Worm (Caenorhabditis elegans): Measurements from ENCODE around the gene rom-2.

Gene rom-2

ce11 chrIII:9564410-9564809 is 31.1 kb downstream of the rom-2 start, which contains the start of gene C48B4.10:
TSS of gene C48B4.10 (minus strand) at chrIII:9564510.
- TF ChIP-seq rec-8 (tag; optimal IDR thresholded peaks at IDR 0.05) (no peak), madf-6 (GFP tag; IDR thresholded peaks at IDR 0.05) (0 out of 2 replicates have a peak, but pooled peaks have one; percentile 12)

ce11 chrIII:9563235-9563634 is 32.2 kb downstream of the rom-2 start, which contains the start of gene C48B4.9:
TSS of gene C48B4.9 (minus strand) at chrIII:9563335.
- TF ChIP-seq nhr-120 (GFP tag; IDR thresholded peaks at IDR 0.05) = no peak
- TF ChIP-seq aptf-3 (GFP tag; IDR thresholded peaks at IDR 0.05) = no peak
- TF ChIP-seq repo-1 (tag; optimal IDR thresholded peaks at IDR 0.05) = no peak

ce11 chrIII:9561158-9561557 is 34.3 kb downstream of the rom-2 start, which contains the start of gene C48B4.8:
TSS of gene C48B4.8 (minus strand) at chrIII:9561258.
- TF ChIP-seq F57A8.1 (GFP tag; optimal IDR thresholded peaks at IDR 0.05) = no peak
- no peak for TF ChIP-seq B0019.2 (GFP tag; conservative IDR thresholded peaks at IDR 0.05)
- no peak for TF ChIP-seq tbx-9 (tag; optimal IDR thresholded peaks at IDR 0.05; ENCODE audit: borderline replicate concordance)
- no peak for TF ChIP-seq ztf-25 (GFP tag; IDR thresholded peaks at IDR 0.05)
- no peak for TF ChIP-seq hmg-1.2 (GFP tag; IDR thresholded peaks at IDR 0.05)
- TF ChIP-seq dpff-1 (tag; optimal IDR thresholded peaks at IDR 0.05) = no peak
- no peak for TF ChIP-seq nhr-179 (tag; optimal IDR thresholded peaks at IDR 0.05)
- TF ChIP-seq T07F8.4 (tag; optimal IDR thresholded peaks at IDR 0.05) = no peak
- TF ChIP-seq pha-4 (tag; optimal IDR thresholded peaks at IDR 0.05) = no peak
- no peak for TF ChIP-seq D2030.7 (GFP tag; IDR thresholded peaks at IDR 0.05)
- TF ChIP-seq ztf-26 (tag; optimal IDR thresholded peaks at IDR 0.05) = no peak

- TF ChIP-seq snpc-1.3 (tag; optimal IDR thresholded peaks at IDR 0.05; ENCODE audit: insufficient read depth) = peak; percentile 14
- TF ChIP-seq ets-4 (GFP tag; optimal IDR thresholded peaks at IDR 0.05) = no peak
- no peak for TF ChIP-seq let-607 (tag; optimal IDR thresholded peaks at IDR 0.05)
- peak; percentile 37 for TF ChIP-seq snpc-3.4 (tag; optimal IDR thresholded peaks at IDR 0.05)
- TF ChIP-seq hsf-1 (GFP tag; IDR thresholded peaks at IDR 0.05) = no peak
- TF ChIP-seq hrde-1 (tag; optimal IDR thresholded peaks at IDR 0.05; ENCODE audit: borderline replicate concordance) = no peak
- peak; percentile 90 for TF ChIP-seq madf-6 (GFP tag; IDR thresholded peaks at IDR 0.05)
- TF ChIP-seq bed-2 (GFP tag; IDR thresholded peaks at IDR 0.05) = no peak
- peak; percentile 44 for TF ChIP-seq F49E8.2 (tag; optimal IDR thresholded peaks at IDR 0.05; ENCODE audit: insufficient read depth)
- peak; percentile 31 for TF ChIP-seq efl-1 (GFP tag; optimal IDR thresholded peaks at IDR 0.05)
- peak; percentile 87 for TF ChIP-seq lsl-1 (GFP tag; optimal IDR thresholded peaks at IDR 0.05)
- peak; percentile 78 for TF ChIP-seq madf-8 (GFP tag; conservative IDR thresholded peaks at IDR 0.05)
- no peak for TF ChIP-seq atf-7 (tag; optimal IDR thresholded peaks at IDR 0.05)
- TF ChIP-seq him-1 (tag; optimal IDR thresholded peaks at IDR 0.05) = peak; percentile 64
- TF ChIP-seq F33H1.4 (GFP tag; IDR thresholded peaks at IDR 0.05) = peak; percentile 90
- no peak for TF ChIP-seq F57A8.1 (GFP tag; optimal IDR thresholded peaks at IDR 0.05)
- no peak for TF ChIP-seq repo-1 (tag; optimal IDR thresholded peaks at IDR 0.05)
- no peak for TF ChIP-seq T26A5.8 (tag; optimal IDR thresholded peaks at IDR 0.05)
- TF ChIP-seq nhr-179 (tag; optimal IDR thresholded peaks at IDR 0.05) = no peak
- TF ChIP-seq madf-3 (GFP tag; IDR thresholded peaks at IDR 0.05) = no peak
- no peak for TF ChIP-seq let-526 (GFP tag; IDR thresholded peaks at IDR 0.05)
- TF ChIP-seq xnd-1 (tag; optimal IDR thresholded peaks at IDR 0.05) = peak; percentile 78
- TF ChIP-seq ztf-3 (GFP tag; optimal IDR thresholded peaks at IDR 0.05) = no peak
These were observed 36.0 kb downstream of the rom-2 start, which contains the start of gene C48B4.7 for ce11 chrIII:9559381-9559881. TSS of gene C48B4.7 (minus strand) at chrIII:9559431.

Data from whole organism, young adult.